Worm (Caenorhabditis elegans) whole organism, L3 larva: ENCODE data around the gene hrg-2.

Experiments
- ZK546.5 ChIP-seq: sonication (generic microtip); optimal IDR thresholded peaks from 2 replicates; lab custom pipeline; 2017; ENCODE audit warnings: missing biosample characterization, missing genetic modification characterization
- ama-1 ChIP-seq: fragments of 150-350 bp; optimal IDR thresholded peaks from 2 replicates; lab custom pipeline; 2018
- ceh-82 ChIP-seq: fragments of 150-350 bp; optimal IDR thresholded peaks from 2 replicates; lab custom pipeline; 2014; ENCODE audit warnings: missing biosample characterization, missing genetic modification characterization
- egl-27 ChIP-seq: sonication (generic microtip); optimal IDR thresholded peaks from 4 replicates; lab custom pipeline; 2017; ENCODE audit warnings: missing biosample characterization, missing genetic modification reagents, missing genetic modification characterization
- elt-2 ChIP-seq: sonication (generic microtip); optimal IDR thresholded peaks from 2 replicates; lab custom pipeline; 2016; ENCODE audit warnings: missing genetic modification reagents, mild to moderate bottlenecking, missing genetic modification characterization, missing compliant biosample characterization
- hmg-11 ChIP-seq: sonication (generic microtip); optimal IDR thresholded peaks from 2 replicates; lab custom pipeline; 2016; ENCODE audit warnings: missing genetic modification characterization, missing compliant biosample characterization
- nhr-12 ChIP-seq: fragments of 150-350 bp; optimal IDR thresholded peaks from 2 replicates; lab custom pipeline; 2014; ENCODE audit warnings: missing biosample characterization, missing genetic modification characterization
- nhr-237 ChIP-seq: fragments of 150-350 bp; optimal IDR thresholded peaks from 2 replicates; lab custom pipeline; 2014; ENCODE audit warnings: missing biosample characterization, missing genetic modification characterization
- snpc-4 ChIP-seq: fragments of 150-350 bp; optimal IDR thresholded peaks from 2 replicates; lab custom pipeline; 2014; ENCODE audit warnings: missing biosample characterization, missing genetic modification characterization
- tbx-2 ChIP-seq: sonication (generic microtip); optimal IDR thresholded peaks from 2 replicates; lab custom pipeline; 2016; ENCODE audit warnings: mild to moderate bottlenecking, missing genetic modification characterization, missing compliant biosample characterization
- unc-39 ChIP-seq: sonication (generic microtip); optimal IDR thresholded peaks from 4 replicates; lab custom pipeline; 2017; ENCODE audit warnings: missing biosample characterization, missing genetic modification characterization
- unc-62 ChIP-seq: fragments of 150-350 bp; sonication (generic microtip); optimal IDR thresholded peaks from 4 replicates; lab custom pipeline; 2014; ENCODE audit warnings: missing biosample characterization, missing genetic modification reagents, missing genetic modification characterization
- zag-1 ChIP-seq: fragments of 150-350 bp; optimal IDR thresholded peaks from 2 replicates; lab custom pipeline; 2014; ENCODE audit warnings: missing biosample characterization, missing genetic modification characterization

DNA sequence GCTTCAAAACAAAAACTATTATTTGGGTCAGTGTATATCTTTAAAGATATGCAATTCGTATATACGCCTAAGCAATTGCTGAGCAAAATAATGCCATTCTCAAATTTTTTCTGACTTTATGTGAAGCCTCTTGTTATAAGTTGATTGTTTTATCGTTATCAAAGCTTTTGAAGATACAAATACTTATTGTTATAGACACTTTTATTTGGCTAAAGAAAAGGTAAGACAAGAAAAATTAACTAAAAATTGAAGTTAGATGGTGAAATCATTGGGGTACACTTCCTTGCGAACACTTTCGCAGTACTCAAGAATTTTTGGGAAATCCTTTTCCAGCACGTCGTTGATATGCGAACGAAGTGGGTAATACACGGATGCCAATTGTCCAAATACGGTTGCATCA is 2.0 kb upstream of the hrg-2 start:
- TF ChIP-seq hmg-11 (tag; lab: Kevin White, UChicago) (no peak), unc-39 (no peak), ama-1 (lab: Kevin White, UChicago) (no peak), egl-27 (tag; lab: Kevin White, UChicago) (no peak), elt-2 (tag; lab: Kevin White, UChicago) (no peak), unc-62 (GFP tag; lab: Kevin White, UChicago) (no peak), nhr-12 (tag; lab: Kevin White, UChicago) (no peak), snpc-4 (tag; lab: Kevin White, UChicago) (no peak), tbx-2 (tag; lab: Kevin White, UChicago) (no peak), zag-1 (tag; lab: Kevin White, UChicago) (no peak), nhr-237 (tag; lab: Kevin White, UChicago) (no peak), ZK546.5 (tag; lab: Kevin White, UChicago) (no peak), ceh-82 (no peak)
